Worm (Caenorhabditis elegans): ENCODE results near the gene let-413.

DNA sequence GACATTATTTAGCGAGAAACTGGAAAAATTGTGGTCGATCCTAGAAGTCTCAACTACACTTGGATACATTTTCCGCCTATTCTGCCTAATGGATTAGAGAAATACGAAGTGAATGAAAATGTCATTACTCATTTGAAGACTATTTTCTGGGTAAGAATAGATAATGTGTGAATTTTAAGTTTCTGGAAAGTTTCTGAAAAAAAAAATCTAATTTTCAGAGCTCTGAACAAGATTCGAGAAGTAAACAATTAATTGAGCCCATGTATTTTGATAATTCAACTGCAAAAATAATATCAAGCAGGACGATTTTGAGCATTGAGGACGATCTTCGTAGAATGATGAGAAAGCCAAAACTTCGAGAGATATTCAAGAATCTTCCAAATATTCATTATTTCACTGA, 31.3 kb downstream of the let-413 start:
- TF ChIP-seq unc-62 (GFP tag; optimal IDR thresholded peaks at IDR 0.05), result no peak
- TF ChIP-seq pha-4 (tag; optimal IDR thresholded peaks at IDR 0.05), result no peak
- TF ChIP-seq unc-130 (GFP tag; optimal IDR thresholded peaks at IDR 0.05), result no peak
- no peak for TF ChIP-seq F57C9.4 (tag; optimal IDR thresholded peaks at IDR 0.05)
- no peak for TF ChIP-seq attf-5 (GFP tag; optimal IDR thresholded peaks at IDR 0.05)
- TF ChIP-seq ekl-4 (GFP tag; IDR thresholded peaks at IDR 0.05), result no peak
